Fruit fly (Drosophila melanogaster) whole organism, wandering third instar larva: ENCODE measurements around the gene slou.

Experiments used
- Abd-B ChIP-seq: fragments of >200 bp; optimal IDR thresholded peaks from 2 replicates; lab custom pipeline; 2017; ENCODE audit warnings: missing biosample characterization, missing genetic modification characterization
- CG32264 ChIP-seq: fragments of 200-800 bp; sonication (Bioruptor generic); optimal IDR thresholded peaks from 2 replicates; lab custom pipeline; 2016; ENCODE audit warnings: missing biosample characterization, missing genetic modification characterization
- CG9705 ChIP-seq: fragments of 200-800 bp; sonication (Bioruptor generic); optimal IDR thresholded peaks from 2 replicates; lab custom pipeline; 2018; ENCODE audit warnings: missing biosample characterization, mild to moderate bottlenecking, missing genetic modification characterization
- CrebA ChIP-seq: fragments of 200-800 bp; sonication (Bioruptor generic); optimal IDR thresholded peaks from 2 replicates; lab custom pipeline; 2016; ENCODE audit warnings: missing biosample characterization, mild to moderate bottlenecking, missing genetic modification characterization, borderline replicate concordance
- Dif ChIP-seq: fragments of 200-275, 200-300 bp; sonication (Bioruptor generic); optimal IDR thresholded peaks from 2 replicates; lab custom pipeline; 2018; ENCODE audit warnings: missing biosample characterization, missing genetic modification characterization; ENCODE audit not compliant: partially characterized antibody
- HLH106 ChIP-seq: fragments of 200-800 bp; optimal IDR thresholded peaks from 3 replicates; lab custom pipeline; 2019; ENCODE audit warnings: missing biosample characterization, mild to moderate bottlenecking, missing genetic modification characterization, moderate library complexity
- Hr78 ChIP-seq: fragments of >200 bp; optimal IDR thresholded peaks from 2 replicates; lab custom pipeline; 2017; ENCODE audit warnings: missing biosample characterization, missing genetic modification characterization
- Hr83 ChIP-seq: fragments of 200-300 bp; sonication (Bioruptor generic); optimal IDR thresholded peaks from 2 replicates; lab custom pipeline; 2016; ENCODE audit warnings: missing biosample characterization, mild to moderate bottlenecking, missing genetic modification characterization, moderate library complexity; ENCODE audit not compliant: poor library complexity, severe bottlenecking
- Jra ChIP-seq: sonication (Bioruptor generic); optimal IDR thresholded peaks from 2 replicates; lab custom pipeline; 2016; ENCODE audit warnings: missing biosample characterization, missing genetic modification characterization
- Mio ChIP-seq: sonication (Bioruptor generic); optimal IDR thresholded peaks from 2 replicates; lab custom pipeline; 2016; ENCODE audit warnings: missing biosample characterization, missing genetic modification characterization
- Myc ChIP-seq: fragments of >200 bp; optimal IDR thresholded peaks from 2 replicates; lab custom pipeline; 2017
- N ChIP-seq: fragments of >200 bp; optimal IDR thresholded peaks from 2 replicates; lab custom pipeline; 2018; ENCODE audit warnings: missing biosample characterization, missing external identifiers, missing genetic modification characterization
- OdsH ChIP-seq: fragments of 200-800 bp; sonication (Bioruptor generic); optimal IDR thresholded peaks from 2 replicates; lab custom pipeline; 2016; ENCODE audit warnings: missing biosample characterization, mild to moderate bottlenecking, missing genetic modification characterization
- Rel ChIP-seq, 2 experiments: fragments of 200-800 bp; sonication (Bioruptor generic) in 1 of 2; optimal IDR thresholded peaks; 2 replicates in 1 of 2; 3 replicates in 1 of 2; lab custom pipeline; 2016 to 2019; ENCODE audit warnings: mild to moderate bottlenecking in 2 of 2, missing biosample characterization in 2 of 2, missing genetic modification characterization in 2 of 2, moderate library complexity in 1 of 2
- Sp1 ChIP-seq: fragments of 200-800 bp; sonication (Bioruptor generic); optimal IDR thresholded peaks from 3 replicates; lab custom pipeline; 2019; ENCODE audit warnings: missing biosample characterization, mild to moderate bottlenecking, missing genetic modification characterization, moderate library complexity
- Vsx2 ChIP-seq: fragments of 200-300, 225-300 bp; sonication (Bioruptor generic); optimal IDR thresholded peaks from 2 replicates; lab custom pipeline; 2018; ENCODE audit warnings: missing biosample characterization, missing genetic modification characterization; ENCODE audit not compliant: partially characterized antibody
- brk ChIP-seq: fragments of 200-800 bp; sonication (Bioruptor generic); optimal IDR thresholded peaks from 2 replicates; lab custom pipeline; 2016; ENCODE audit warnings: missing biosample characterization, mild to moderate bottlenecking, missing genetic modification characterization
- dl ChIP-seq, 2 experiments: fragments of 175-275, 200-275 bp in 1 of 2; fragments of 200-275 bp in 1 of 2; sonication (Bioruptor generic); optimal IDR thresholded peaks; lab custom pipeline; 2018; ENCODE audit warnings: mild to moderate bottlenecking in 2 of 2, missing biosample characterization in 2 of 2, missing genetic modification characterization in 2 of 2, moderate library complexity in 2 of 2; ENCODE audit not compliant: partially characterized antibody in 2 of 2, insufficient read depth in 1 of 2
- dsf ChIP-seq: sonication (Bioruptor generic); optimal IDR thresholded peaks from 2 replicates; lab custom pipeline; 2016; ENCODE audit warnings: missing biosample characterization, missing genetic modification characterization, borderline replicate concordance
- ey ChIP-seq: fragments of 200-800 bp; sonication (Bioruptor generic); optimal IDR thresholded peaks from 2 replicates; lab custom pipeline; 2016; ENCODE audit warnings: missing biosample characterization, missing genetic modification characterization
- foxo ChIP-seq, 2 experiments: fragments of 200-800 bp; sonication (Bioruptor generic); optimal IDR thresholded peaks; 2 replicates in 1 of 2; 3 replicates in 1 of 2; lab custom pipeline; 2016 to 2017; ENCODE audit warnings: missing biosample characterization in 2 of 2, missing genetic modification characterization in 2 of 2
- fru ChIP-seq: fragments of 200-800 bp; sonication (Bioruptor generic); optimal IDR thresholded peaks from 3 replicates; lab custom pipeline; 2016; ENCODE audit warnings: missing biosample characterization, mild to moderate bottlenecking, missing genetic modification characterization
- h ChIP-seq: fragments of 200-800 bp; sonication (Bioruptor generic); optimal IDR thresholded peaks from 3 replicates; lab custom pipeline; 2016; ENCODE audit warnings: missing biosample characterization, mild to moderate bottlenecking, missing genetic modification characterization
- jim ChIP-seq: fragments of 175-275, 200-325 bp; sonication (Bioruptor generic); optimal IDR thresholded peaks from 2 replicates; lab custom pipeline; 2016; ENCODE audit warnings: missing biosample characterization, mild to moderate bottlenecking, missing genetic modification characterization
- lola ChIP-seq: fragments of >200 bp; optimal IDR thresholded peaks from 2 replicates; lab custom pipeline; 2017; ENCODE audit warnings: missing biosample characterization, missing genetic modification characterization
- psq ChIP-seq: fragments of 200-800 bp; sonication (Bioruptor generic); optimal IDR thresholded peaks from 3 replicates; lab custom pipeline; 2017; ENCODE audit warnings: missing biosample characterization, mild to moderate bottlenecking, missing genetic modification characterization, moderate library complexity
- rgr ChIP-seq: fragments of 200-800 bp; sonication (Bioruptor generic); optimal IDR thresholded peaks from 3 replicates; lab custom pipeline; 2016; ENCODE audit warnings: missing biosample characterization, mild to moderate bottlenecking, missing genetic modification characterization
- sage ChIP-seq: fragments of 200-800 bp; sonication (Bioruptor generic); optimal IDR thresholded peaks from 2 replicates; lab custom pipeline; 2016; ENCODE audit warnings: missing biosample characterization, mild to moderate bottlenecking, missing genetic modification characterization
- sv ChIP-seq: fragments of 200-800 bp; sonication (Bioruptor generic); optimal IDR thresholded peaks from 3 replicates; lab custom pipeline; 2016; ENCODE audit warnings: missing biosample characterization, missing genetic modification characterization
- usp ChIP-seq: fragments of >200 bp; optimal IDR thresholded peaks from 2 replicates; lab custom pipeline; 2017; ENCODE audit warnings: missing biosample characterization, missing genetic modification characterization

Gene slou

DNA sequence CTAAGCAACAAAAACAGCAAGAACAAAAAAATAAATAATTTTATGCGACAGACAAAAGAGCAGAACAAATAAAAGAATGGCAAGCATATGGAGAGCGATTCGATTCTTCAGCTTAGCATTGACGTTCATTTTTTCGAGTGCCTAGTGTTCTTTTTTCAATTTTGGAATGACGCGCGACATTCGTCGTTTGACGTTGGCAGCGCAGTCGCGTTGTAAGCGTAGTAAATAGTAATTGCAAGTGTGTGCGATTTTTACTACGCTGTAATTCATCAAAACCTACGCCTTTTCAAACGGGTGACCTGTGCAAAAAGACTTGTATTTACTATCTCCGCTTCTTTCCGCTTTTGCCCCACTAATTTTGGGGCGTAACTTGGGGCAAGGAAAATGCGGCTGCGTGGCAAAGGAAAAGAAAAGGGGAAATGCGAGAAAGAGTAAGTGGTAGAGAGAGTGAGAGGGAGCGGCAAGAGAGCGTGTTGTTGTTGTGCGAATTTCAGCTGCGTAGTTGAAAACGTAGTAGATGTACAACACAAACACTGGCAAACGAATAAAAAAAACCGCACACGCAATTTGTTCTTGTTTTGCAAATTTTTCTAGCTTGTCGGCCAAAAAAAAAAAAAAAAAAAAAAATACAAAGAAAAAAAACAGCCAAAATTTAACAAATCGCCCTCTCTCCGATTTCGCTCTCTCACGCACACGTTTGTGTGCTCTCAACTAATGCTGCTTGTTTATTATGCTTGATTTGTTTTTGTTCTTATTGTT, 24.6 kb upstream of the slou start:
- TF ChIP-seq Sp1 (no peak), sv (GFP tag; lab: Kevin White, UChicago) (no peak), CG32264 (no peak), OdsH (GFP tag; lab: Kevin White, UChicago) (no peak), HLH106 (tag; lab: Kevin White, UChicago) (no peak), foxo (GFP tag; optimal IDR thresholded peaks at IDR 0.05; lab: Kevin White, UChicago) (no peak), dsf (no peak), jim (GFP tag; lab: Kevin White, UChicago) (no peak), rgr (GFP tag; lab: Kevin White, UChicago) (no peak), Jra (GFP tag; lab: Kevin White, UChicago) (no peak), lola (GFP tag; lab: Kevin White, UChicago) (no peak), CG9705 (GFP tag; lab: Kevin White, UChicago) (no peak), psq (GFP tag; lab: Kevin White, UChicago) (no peak), dl (GFP tag; optimal IDR thresholded peaks at IDR 0.05; lab: Kevin White, UChicago; ENCODE audit: insufficient read depth in 1 of 2, partially characterized antibody in 2 of 2) (no peak), Mio (GFP tag; lab: Kevin White, UChicago) (no peak)

DNA sequence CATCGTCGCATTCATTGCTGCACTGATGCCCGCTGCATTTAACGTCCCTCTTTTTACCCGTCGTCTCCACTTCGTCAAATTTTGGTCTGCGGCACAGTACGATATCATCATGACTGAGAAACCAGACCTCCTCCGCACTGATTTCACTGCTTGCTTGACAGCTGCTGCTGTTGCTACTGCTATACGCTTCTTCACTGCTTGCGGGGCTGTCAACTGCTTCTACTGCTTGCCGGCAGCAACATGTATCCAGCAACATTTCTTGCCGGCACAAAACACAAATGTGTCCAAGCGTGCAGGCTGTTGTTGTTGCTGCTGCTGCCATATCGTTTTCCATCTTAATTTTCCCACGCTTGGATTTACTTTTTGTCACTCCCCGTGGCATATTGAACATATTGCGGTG, 23.1 kb upstream of the slou start:
- TF ChIP-seq N, result peak; percentile 96
- peak; percentile 80 for TF ChIP-seq Hr78 (GFP tag; lab: Kevin White, UChicago)
- no peak for TF ChIP-seq usp (GFP tag; lab: Kevin White, UChicago)
- no peak for TF ChIP-seq fru
- no peak for TF ChIP-seq dsf
- no peak for TF ChIP-seq foxo (GFP tag; optimal IDR thresholded peaks at IDR 0.05; lab: Kevin White, UChicago)
- TF ChIP-seq h (GFP tag; lab: Kevin White, UChicago), result no peak
- TF ChIP-seq Vsx2 (GFP tag; lab: Kevin White, UChicago), result peak; percentile 24
- no peak for TF ChIP-seq sage (GFP tag; lab: Kevin White, UChicago)
- TF ChIP-seq dl (GFP tag; optimal IDR thresholded peaks at IDR 0.05; lab: Kevin White, UChicago; ENCODE audit: insufficient read depth in 1 of 2, partially characterized antibody in 2 of 2), result peak in 1 of 2 experiments; percentile 27
- TF ChIP-seq sv (GFP tag; lab: Kevin White, UChicago), result no peak
- TF ChIP-seq Myc (lab: Kevin White, UChicago), result peak; percentile 87
- TF ChIP-seq Rel (GFP tag; optimal IDR thresholded peaks at IDR 0.05; lab: Kevin White, UChicago), result no peak
- TF ChIP-seq Rel (tag; optimal IDR thresholded peaks at IDR 0.05; lab: Kevin White, UChicago), result no peak
- TF ChIP-seq CrebA (GFP tag; lab: Kevin White, UChicago), result no peak
- no peak for TF ChIP-seq Hr83 (GFP tag; lab: Kevin White, UChicago)
- no peak for TF ChIP-seq CG9705 (GFP tag; lab: Kevin White, UChicago)
- TF ChIP-seq Abd-B, result peak; percentile 64
- TF ChIP-seq Dif, result peak; percentile 84
- TF ChIP-seq brk (GFP tag; lab: Kevin White, UChicago), result no peak

DNA sequence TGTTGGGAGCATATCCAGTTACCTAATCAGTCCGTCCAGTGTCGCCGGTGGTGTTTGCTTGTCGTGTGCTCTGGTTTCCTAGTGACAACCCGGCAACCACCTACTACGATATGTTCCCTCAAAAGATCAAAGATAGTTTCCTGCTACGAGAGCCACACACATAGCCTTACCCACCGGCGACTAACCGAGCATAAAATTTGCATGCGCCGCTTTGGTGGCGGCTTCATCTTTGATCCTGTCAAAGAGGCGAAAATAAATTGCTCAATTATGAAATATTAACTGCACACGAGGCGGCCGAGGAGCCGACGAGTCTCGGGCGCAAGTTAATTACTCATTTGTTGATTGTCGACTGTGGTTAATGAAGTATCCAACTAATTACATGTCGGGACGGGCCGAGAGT, 12.1 kb upstream of the slou start, which contains the start of gene CG15498:
TSS of gene CG15498 (minus strand) at position 101 of the 400 bp plus-strand sequence.
- TF ChIP-seq ey (GFP tag; lab: Kevin White, UChicago) (no peak), foxo (GFP tag; optimal IDR thresholded peaks at IDR 0.05; lab: Kevin White, UChicago) (no peak), Vsx2 (GFP tag; lab: Kevin White, UChicago) (no peak)

DNA sequence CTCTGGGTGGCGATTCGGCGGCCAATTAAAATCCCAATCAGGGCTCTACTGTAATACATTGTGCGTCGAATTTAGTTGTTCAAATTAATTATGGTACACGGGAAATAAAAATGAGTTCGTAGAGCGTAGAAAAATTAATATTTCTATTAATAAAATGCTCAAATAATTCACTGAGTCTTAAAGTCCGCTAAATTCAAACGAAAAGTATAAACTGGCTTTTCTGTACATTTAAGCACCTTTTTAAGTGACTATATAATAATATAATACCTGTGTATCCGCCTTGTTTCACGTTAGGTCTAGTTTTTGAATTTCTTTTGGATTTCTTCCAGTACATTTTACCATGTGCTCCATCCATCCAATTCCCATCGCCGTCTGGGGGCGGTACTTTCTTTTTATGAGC, 9.8 kb upstream of the slou start:
- TF ChIP-seq HLH106 (tag; lab: Kevin White, UChicago) (no peak), sv (GFP tag; lab: Kevin White, UChicago) (no peak), Rel (GFP tag; optimal IDR thresholded peaks at IDR 0.05; lab: Kevin White, UChicago) (no peak), Rel (tag; optimal IDR thresholded peaks at IDR 0.05; lab: Kevin White, UChicago) (no peak), Hr83 (GFP tag; lab: Kevin White, UChicago) (no peak), Myc (lab: Kevin White, UChicago) (no peak)
